Worm (Caenorhabditis elegans) whole organism, early embryonic: ENCODE measurements around the gene F13C5.3.
A peak's percentile ranks its signal among the peaks of the same experiment; 100 is the strongest.

ENCODE experiments used
- B0310.2 ChIP-seq: sonication (generic microtip); optimal IDR thresholded peaks from 2 replicates; lab custom pipeline; 2016; ENCODE audit warnings: mild to moderate bottlenecking, missing genetic modification characterization, missing compliant biosample characterization
- F13C5.2 ChIP-seq: sonication (generic microtip); optimal IDR thresholded peaks from 2 replicates; lab custom pipeline; 2017; ENCODE audit warnings: mild to moderate bottlenecking, missing genetic modification characterization, inconsistent platforms, missing compliant biosample characterization
- aly-1 ChIP-seq: sonication (generic microtip); optimal IDR thresholded peaks from 2 replicates; lab custom pipeline; 2016; ENCODE audit warnings: missing genetic modification characterization, missing compliant biosample characterization
- ama-1 ChIP-seq: fragments of 150-350 bp; optimal IDR thresholded peaks from 2 replicates; lab custom pipeline; 2014
- ceh-13 ChIP-seq: fragments of 200-800 bp; sonication (Bioruptor generic); optimal IDR thresholded peaks from 2 replicates; lab custom pipeline; 2018; ENCODE audit warnings: mild to moderate bottlenecking, missing genetic modification characterization, missing compliant biosample characterization
- ceh-36 ChIP-seq: sonication (generic microtip); optimal IDR thresholded peaks from 2 replicates; lab custom pipeline; 2016; ENCODE audit warnings: missing genetic modification characterization, inconsistent platforms, missing compliant biosample characterization
- ets-7 ChIP-seq: sonication (generic microtip); optimal IDR thresholded peaks from 2 replicates; lab custom pipeline; 2016; ENCODE audit warnings: missing genotype, missing genetic modification characterization, missing compliant biosample characterization
- flt-1 ChIP-seq: fragments of 200-800 bp; sonication (Bioruptor generic); IDR thresholded peaks from 2 replicates; pipeline ENCODE4 v1.3.6; 2022; ENCODE audit warnings: missing genetic modification characterization, missing compliant biosample characterization
- hmbx-1 ChIP-seq: sonication (generic microtip); optimal IDR thresholded peaks from 2 replicates; lab custom pipeline; 2016; ENCODE audit warnings: mild to moderate bottlenecking, missing genetic modification characterization, missing compliant biosample characterization
- hmg-4 ChIP-seq: fragments of 200-800 bp; sonication (Bioruptor generic); optimal IDR thresholded peaks from 2 replicates; lab custom pipeline; 2018; ENCODE audit warnings: mild to moderate bottlenecking, missing genetic modification characterization, missing compliant biosample characterization
- hnd-1 ChIP-seq: sonication (generic microtip); optimal IDR thresholded peaks from 2 replicates; lab custom pipeline; 2016; ENCODE audit warnings: missing genetic modification characterization, missing compliant biosample characterization
- pes-1 ChIP-seq: fragments of 200-800 bp; sonication (Bioruptor generic); IDR thresholded peaks from 2 replicates; pipeline ENCODE4 v1.3.6; 2022; ENCODE audit warnings: missing genetic modification reagents, missing genetic modification characterization, missing compliant biosample characterization
- scrt-1 ChIP-seq: fragments of 200-800 bp; sonication (Bioruptor generic); IDR thresholded peaks from 2 replicates; pipeline ENCODE4 v1.3.6; 2022; ENCODE audit warnings: missing genetic modification characterization, missing compliant biosample characterization
- sea-1 ChIP-seq: fragments of 200-800 bp; sonication (Bioruptor generic); conservative IDR thresholded peaks from 2 replicates; pipeline ENCODE4 v1.3.6; 2022; ENCODE audit warnings: missing genetic modification characterization, missing compliant biosample characterization
- tbx-11 ChIP-seq: fragments of 200-800 bp; sonication (Bioruptor generic); IDR thresholded peaks from 2 replicates; pipeline ENCODE4 v1.3.6; 2022; ENCODE audit warnings: missing genetic modification characterization, missing compliant biosample characterization
- tbx-37 ChIP-seq: fragments of 200-800 bp; sonication (Bioruptor generic); conservative IDR thresholded peaks from 2 replicates; pipeline ENCODE4 v1.3.6; 2022; ENCODE audit warnings: missing genetic modification reagents, missing genetic modification characterization, missing compliant biosample characterization
- tra-4 ChIP-seq: sonication (generic microtip); optimal IDR thresholded peaks from 2 replicates; lab custom pipeline; 2017; ENCODE audit warnings: missing genetic modification characterization, missing compliant biosample characterization

Gene F13C5.3

DNA sequence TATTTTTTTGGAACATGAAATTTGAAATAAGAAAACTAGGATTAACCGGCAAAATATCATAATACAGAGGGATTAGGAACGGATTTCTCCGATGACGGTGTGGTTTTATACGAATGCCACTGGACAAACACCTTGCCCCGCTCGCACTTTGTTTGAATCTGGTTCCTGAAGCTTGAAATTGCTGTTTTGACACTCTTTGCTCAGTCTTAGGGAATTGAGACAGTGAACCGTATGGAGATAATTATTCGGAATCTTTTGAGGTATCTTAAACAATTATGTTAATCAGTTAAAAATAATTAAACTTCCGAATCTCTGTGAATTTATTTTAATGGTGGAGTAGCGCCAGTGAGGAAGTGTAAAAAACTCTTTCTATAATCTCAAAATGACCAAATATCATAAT lies at the start of gene F13C5.3:
TSS of gene F13C5.3 (minus strand) at position 101 of the 400 bp plus-strand sequence.
- TF ChIP-seq ceh-36 (tag; lab: Kevin White, UChicago) (peak; percentile 41), hnd-1 (tag; lab: Kevin White, UChicago) (no peak)

DNA sequence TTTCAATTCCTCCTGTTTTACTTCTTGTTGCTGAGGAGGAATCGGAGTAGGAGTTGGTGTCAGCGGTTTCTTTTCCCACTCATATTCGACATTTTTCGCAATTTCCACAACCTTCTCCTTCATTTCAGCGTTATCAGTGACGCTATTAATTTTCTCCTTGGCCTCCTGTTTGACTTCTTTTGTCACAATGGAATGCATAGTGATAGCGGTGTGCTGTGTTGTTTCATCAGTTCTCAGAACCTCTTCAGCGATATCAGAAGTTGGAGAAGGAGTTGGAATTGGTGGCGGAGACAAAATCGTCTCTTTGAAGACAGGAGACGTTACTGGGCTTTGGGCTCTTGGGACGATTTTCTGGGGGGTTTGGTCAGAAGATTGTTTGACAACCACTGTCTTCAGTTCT lies 47.1 kb upstream of the F13C5.3 start:
- TF ChIP-seq ceh-13 (GFP tag; lab: Kevin White, UChicago) (no peak), ama-1 (lab: Kevin White, UChicago) (no peak), ets-7 (no peak), tra-4 (no peak), pes-1 (GFP tag; lab: Robert Waterston, UW) (no peak), sea-1 (GFP tag; lab: Robert Waterston, UW) (no peak), hnd-1 (tag; lab: Kevin White, UChicago) (no peak), scrt-1 (no peak), tbx-11 (GFP tag; lab: Robert Waterston, UW) (no peak), hmg-4 (GFP tag; lab: Kevin White, UChicago) (no peak), F13C5.2 (tag; lab: Kevin White, UChicago) (no peak), flt-1 (GFP tag; lab: Robert Waterston, UW) (no peak), hmbx-1 (tag; lab: Kevin White, UChicago) (no peak), aly-1 (tag; lab: Kevin White, UChicago) (no peak)

DNA sequence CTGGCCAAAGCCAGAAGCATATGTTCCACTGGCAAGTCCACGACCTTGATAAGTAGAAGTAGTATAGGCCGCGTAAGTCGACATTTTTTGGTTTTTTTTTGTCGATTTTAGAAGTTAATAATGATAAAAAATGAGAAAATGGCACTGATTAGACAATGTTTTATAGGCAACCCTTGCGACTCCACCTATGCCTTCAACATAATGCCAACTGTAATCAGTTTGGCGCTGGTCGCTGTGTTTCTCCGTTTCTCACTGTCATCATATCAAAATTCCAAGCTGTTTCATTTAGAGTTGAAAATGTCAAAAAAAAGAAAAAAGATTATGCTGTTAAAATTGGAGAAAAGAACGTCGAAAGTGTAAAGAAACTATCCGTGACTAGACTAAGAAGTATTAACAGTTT lies 46.2 kb upstream of the F13C5.3 start:
- TF ChIP-seq scrt-1 (no peak), aly-1 (tag; lab: Kevin White, UChicago) (no peak), ama-1 (lab: Kevin White, UChicago) (no peak), flt-1 (GFP tag; lab: Robert Waterston, UW) (no peak), hnd-1 (tag; lab: Kevin White, UChicago) (no peak), tra-4 (no peak), pes-1 (GFP tag; lab: Robert Waterston, UW) (no peak), sea-1 (GFP tag; lab: Robert Waterston, UW) (no peak), ceh-13 (GFP tag; lab: Kevin White, UChicago) (no peak), tbx-37 (GFP tag; lab: Robert Waterston, UW) (no peak), hmbx-1 (tag; lab: Kevin White, UChicago) (no peak), ceh-36 (tag; lab: Kevin White, UChicago) (no peak), ets-7 (no peak), hmg-4 (GFP tag; lab: Kevin White, UChicago) (no peak), F13C5.2 (tag; lab: Kevin White, UChicago) (no peak), B0310.2 (tag; lab: Kevin White, UChicago) (no peak), tbx-11 (GFP tag; lab: Robert Waterston, UW) (no peak)

DNA sequence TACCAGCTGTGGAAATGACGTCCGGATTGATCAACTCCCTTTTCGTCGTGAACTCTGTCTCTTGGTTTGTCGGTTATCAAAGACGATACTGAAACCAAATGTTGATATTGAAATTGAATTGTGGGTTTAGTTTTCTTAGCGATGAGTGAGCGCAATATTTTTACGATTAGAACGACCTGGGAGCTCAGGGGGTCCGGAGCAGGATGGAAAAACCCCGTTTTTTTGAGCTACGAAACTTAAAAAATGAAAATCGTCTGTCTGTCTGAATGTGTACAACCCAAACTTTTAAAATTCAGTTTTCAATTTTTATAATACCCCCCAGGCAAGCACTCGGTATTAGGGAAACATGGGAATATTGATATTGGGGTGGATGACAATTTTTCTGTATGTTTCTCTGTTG lies 43.4 kb upstream of the F13C5.3 start:
- TF ChIP-seq ets-7 (no peak), tbx-37 (GFP tag; lab: Robert Waterston, UW) (no peak), tbx-11 (GFP tag; lab: Robert Waterston, UW) (no peak), F13C5.2 (tag; lab: Kevin White, UChicago) (no peak), hmg-4 (GFP tag; lab: Kevin White, UChicago) (no peak), B0310.2 (tag; lab: Kevin White, UChicago) (no peak), ceh-13 (GFP tag; lab: Kevin White, UChicago) (no peak), ama-1 (lab: Kevin White, UChicago) (no peak), hnd-1 (tag; lab: Kevin White, UChicago) (no peak), aly-1 (tag; lab: Kevin White, UChicago) (no peak), hmbx-1 (tag; lab: Kevin White, UChicago) (no peak)

DNA sequence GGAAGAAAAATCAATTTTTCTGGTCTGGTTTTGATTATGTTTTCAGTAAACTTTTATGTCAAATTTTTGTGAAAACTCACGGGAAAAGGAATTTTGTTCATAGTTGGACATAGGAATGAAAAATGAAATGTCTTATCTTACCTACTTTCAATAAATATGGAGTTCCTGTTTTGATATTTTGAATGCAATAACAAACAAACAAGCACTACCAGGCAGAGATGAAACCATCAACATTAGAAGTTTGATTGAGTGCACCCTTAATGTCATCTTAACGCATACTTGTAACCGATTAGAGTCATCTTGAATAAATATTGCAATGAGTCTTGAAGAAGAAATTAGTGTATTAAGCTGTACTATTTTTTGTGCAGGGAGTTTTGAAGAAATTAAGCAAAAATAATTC lies 42.1 kb upstream of the F13C5.3 start, which contains the start of gene M6.11:
TSS of gene M6.11 (minus strand) at position 101 of the 400 bp plus-strand sequence.
- TF ChIP-seq F13C5.2 (tag; lab: Kevin White, UChicago) (no peak), aly-1 (tag; lab: Kevin White, UChicago) (no peak), pes-1 (GFP tag; lab: Robert Waterston, UW) (no peak), flt-1 (GFP tag; lab: Robert Waterston, UW) (no peak), hnd-1 (tag; lab: Kevin White, UChicago) (no peak), ceh-36 (tag; lab: Kevin White, UChicago) (no peak), hmg-4 (GFP tag; lab: Kevin White, UChicago) (no peak), ceh-13 (GFP tag; lab: Kevin White, UChicago) (no peak), scrt-1 (no peak), B0310.2 (tag; lab: Kevin White, UChicago) (no peak), sea-1 (GFP tag; lab: Robert Waterston, UW) (no peak), tbx-37 (GFP tag; lab: Robert Waterston, UW) (no peak), ama-1 (lab: Kevin White, UChicago) (no peak), ets-7 (no peak), tbx-11 (GFP tag; lab: Robert Waterston, UW) (no peak), tra-4 (no peak), hmbx-1 (tag; lab: Kevin White, UChicago) (no peak)

DNA sequence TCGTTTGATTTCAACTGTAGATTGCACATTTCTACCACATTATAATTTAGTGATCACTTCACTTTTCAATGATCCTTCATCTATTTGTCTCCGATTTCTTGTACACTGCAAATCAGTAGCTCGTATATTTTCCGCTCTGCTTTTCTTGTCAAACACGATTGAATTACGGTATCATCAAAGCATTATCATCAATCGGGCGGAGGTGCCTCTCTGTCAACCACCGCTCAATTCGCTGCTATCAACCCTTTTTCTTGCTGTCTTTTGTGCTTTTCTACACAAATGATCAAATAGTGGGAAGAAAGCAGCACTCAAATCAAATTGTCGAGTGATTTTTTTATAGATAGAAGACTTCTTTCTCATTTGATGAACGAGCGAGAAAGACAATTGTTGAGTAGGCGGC lies 38.2 kb upstream of the F13C5.3 start:
- TF ChIP-seq sea-1 (GFP tag; lab: Robert Waterston, UW) = no peak
- TF ChIP-seq tra-4 = no peak
- TF ChIP-seq F13C5.2 (tag; lab: Kevin White, UChicago) = no peak
- TF ChIP-seq ama-1 (lab: Kevin White, UChicago) = no peak
- TF ChIP-seq tbx-11 (GFP tag; lab: Robert Waterston, UW) = no peak
- no peak for TF ChIP-seq hmbx-1 (tag; lab: Kevin White, UChicago)
- TF ChIP-seq hnd-1 (tag; lab: Kevin White, UChicago) = no peak
- no peak for TF ChIP-seq ets-7
- no peak for TF ChIP-seq hmg-4 (GFP tag; lab: Kevin White, UChicago)
- no peak for TF ChIP-seq tbx-37 (GFP tag; lab: Robert Waterston, UW)
- TF ChIP-seq ceh-13 (GFP tag; lab: Kevin White, UChicago) = no peak
- no peak for TF ChIP-seq aly-1 (tag; lab: Kevin White, UChicago)
- no peak for TF ChIP-seq flt-1 (GFP tag; lab: Robert Waterston, UW)

DNA sequence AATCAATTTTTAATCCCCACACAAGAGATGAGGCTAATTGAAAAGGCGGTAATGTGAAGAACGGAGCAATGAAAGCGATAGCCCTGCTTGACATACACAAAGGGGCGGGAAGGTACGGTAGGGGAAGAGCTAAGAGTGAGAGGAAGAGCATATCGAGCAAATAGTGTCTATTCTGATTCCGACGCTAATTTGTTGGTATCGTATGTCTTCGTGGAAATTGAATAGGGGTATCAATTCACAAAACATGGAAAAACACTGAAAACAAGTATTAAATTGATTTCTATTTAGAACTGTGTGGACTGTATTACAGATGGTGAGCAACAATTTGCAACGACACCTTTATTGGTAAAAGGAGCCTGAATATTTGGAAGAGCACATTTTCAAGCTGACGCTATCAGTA lies 37.5 kb upstream of the F13C5.3 start, which contains the start of gene pha-2:
TSS of gene pha-2 (minus strand) at position 101 of the 400 bp plus-strand sequence.
- TF ChIP-seq pes-1 (GFP tag; lab: Robert Waterston, UW) = no peak
- TF ChIP-seq sea-1 (GFP tag; lab: Robert Waterston, UW) = no peak
- no peak for TF ChIP-seq hnd-1 (tag; lab: Kevin White, UChicago)
- no peak for TF ChIP-seq hmg-4 (GFP tag; lab: Kevin White, UChicago)
